Fruit fly (Drosophila melanogaster) S2 (cell line): Measurements from ENCODE around the gene CG18095.

Source experiments
- CG8478 ChIP-seq: fragments of >200 bp; optimal IDR thresholded peaks from 2 replicates; lab custom pipeline; 2018
- CTCF ChIP-seq, 2 experiments: fragments of >200 bp; optimal IDR thresholded peaks; 2 replicates each; lab custom pipeline; 2018

Gene CG18095

dm6 chr2L:14023136-14024050 lies 7.9 kb downstream of the CG18095 start:
- TF ChIP-seq CTCF (optimal IDR thresholded peaks at IDR 0.05; lab: Kevin White, UChicago), result no peak
- TF ChIP-seq CG8478, result no peak

DNA sequence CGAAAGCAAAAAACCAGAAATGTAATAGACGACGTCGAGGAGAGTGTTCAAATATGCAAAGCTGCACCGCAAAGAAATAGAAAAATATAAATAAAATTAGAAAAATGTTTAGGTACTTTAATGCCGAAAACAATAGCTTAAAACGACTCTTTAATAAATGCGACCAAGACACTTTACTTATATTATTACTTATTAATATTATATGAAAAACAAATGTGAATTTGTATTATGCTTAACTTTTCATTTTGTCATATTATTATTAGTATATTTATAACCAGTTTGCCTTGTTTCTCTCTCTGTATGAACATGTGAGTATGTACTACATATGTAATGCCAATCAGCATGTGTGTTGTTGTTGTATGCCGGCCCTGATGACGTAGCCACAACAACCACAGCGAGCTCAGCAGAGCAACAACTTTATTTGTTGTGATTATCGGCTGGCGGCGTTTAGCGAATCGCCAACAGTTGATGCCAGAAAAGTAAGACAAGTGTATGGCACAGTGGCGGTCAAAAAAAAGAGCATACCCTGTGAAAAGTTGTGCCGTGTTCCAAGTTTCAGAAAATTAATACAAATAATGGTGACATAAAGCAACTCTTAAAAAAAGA lies 9.1 kb downstream of the CG18095 start:
- TF ChIP-seq CTCF (optimal IDR thresholded peaks at IDR 0.05; lab: Kevin White, UChicago) (no peak), CG8478 (no peak)

dm6 chr2L:14021646-14022129 lies 9.7 kb downstream of the CG18095 start:
- TF ChIP-seq CTCF (optimal IDR thresholded peaks at IDR 0.05; lab: Kevin White, UChicago) (no peak), CG8478 (no peak)

- TF ChIP-seq CTCF (optimal IDR thresholded peaks at IDR 0.05; lab: Kevin White, UChicago), result no peak
- no peak for TF ChIP-seq CG8478
Observed at dm6 chr2L:14020875-14021643, 10.3 kb downstream of the CG18095 start.

DNA sequence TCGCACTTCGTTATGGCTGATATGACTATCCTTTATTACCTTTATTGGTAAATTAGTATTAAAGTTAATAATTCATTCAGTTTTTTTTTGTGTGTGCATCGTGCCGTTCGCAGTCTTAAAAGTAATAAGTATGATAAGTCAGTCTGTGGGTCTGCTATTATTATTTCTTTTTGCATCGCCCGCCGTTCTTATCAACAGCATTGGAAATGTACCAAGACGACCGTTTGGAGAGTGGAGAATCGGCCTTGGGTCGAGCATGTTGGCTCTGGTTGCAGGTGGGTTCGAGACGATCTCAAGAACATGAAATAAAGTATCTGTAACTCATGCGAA lies 10.8 kb downstream of the CG18095 start:
- TF ChIP-seq CG8478, result peak; percentile 28
- TF ChIP-seq CTCF (optimal IDR thresholded peaks at IDR 0.05; lab: Kevin White, UChicago), result no peak

- TF ChIP-seq CG8478, result no peak
- no peak for TF ChIP-seq CTCF (optimal IDR thresholded peaks at IDR 0.05; lab: Kevin White, UChicago)
Observed at dm6 chr2L:14020108-14020507, 11.2 kb downstream of the CG18095 start, which contains the start of gene NimC3. TSS of gene NimC3 (minus strand) at chr2L:14020208.

- TF ChIP-seq CTCF (optimal IDR thresholded peaks at IDR 0.05; lab: Kevin White, UChicago) (no peak), CG8478 (no peak)
Observed at dm6 chr2L:14019654-14020053, 11.7 kb downstream of the CG18095 start.

DNA sequence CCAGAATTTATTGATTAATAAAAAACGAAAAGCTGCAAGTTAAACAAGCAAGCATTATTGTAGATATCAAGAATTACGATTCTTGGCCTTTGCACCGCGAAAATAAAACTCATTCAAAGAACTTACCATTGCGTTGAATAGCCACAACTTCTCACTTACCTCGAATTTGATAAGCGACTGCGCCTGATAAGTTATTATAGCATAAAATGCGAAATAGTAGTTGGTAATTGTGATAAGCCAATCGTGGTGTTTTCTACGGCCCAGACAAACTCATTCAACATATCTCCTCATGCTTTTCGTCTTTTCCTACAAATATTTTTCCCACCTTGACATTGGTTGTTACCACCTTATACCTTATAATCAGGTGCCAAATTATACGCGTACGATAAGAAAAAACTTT lies 16.2 kb downstream of the CG18095 start:
- TF ChIP-seq CTCF (optimal IDR thresholded peaks at IDR 0.05; lab: Kevin White, UChicago) (no peak), CG8478 (no peak)

- TF ChIP-seq CG8478, result no peak
- no peak for TF ChIP-seq CTCF (optimal IDR thresholded peaks at IDR 0.05; lab: Kevin White, UChicago)
Observed at dm6 chr2L:14013478-14013877, 17.9 kb downstream of the CG18095 start.

DNA sequence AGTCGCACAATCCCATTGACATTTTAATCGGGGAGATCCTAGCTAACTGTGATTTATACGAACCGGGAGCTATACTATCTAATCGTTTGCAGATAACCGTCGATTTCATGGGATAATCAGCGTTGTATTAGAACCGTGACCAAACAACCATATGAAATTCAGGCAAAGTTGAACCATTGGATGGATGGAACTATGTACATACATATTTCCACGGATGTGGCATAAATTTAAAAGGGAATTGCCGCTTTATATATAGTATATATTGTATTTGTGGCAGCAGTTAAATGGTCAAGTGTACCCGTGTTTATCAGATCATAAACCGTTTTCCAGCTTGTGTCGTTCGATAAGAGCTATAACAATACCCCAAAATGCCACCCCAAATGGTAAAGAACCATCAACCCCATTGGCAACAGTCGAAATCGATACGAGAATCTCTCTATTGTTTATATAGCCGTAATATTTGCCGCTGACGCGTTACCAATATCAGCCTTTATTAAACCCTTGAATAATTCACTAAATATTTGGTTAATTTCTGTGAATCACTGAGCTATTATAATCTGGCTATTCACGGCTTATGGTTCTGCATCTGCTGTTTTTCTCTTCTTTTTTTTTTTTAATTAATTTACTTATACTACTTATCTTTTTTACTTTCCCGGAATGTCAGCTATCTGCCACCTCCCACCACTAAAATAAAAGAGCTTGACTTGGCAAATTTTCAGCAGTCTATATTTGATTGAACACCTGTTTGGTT lies 18.9 kb downstream of the CG18095 start, which contains the start of gene bgm:
bgm (plus strand) TSS at position 701 of the 751 bp plus-strand sequence.
- TF ChIP-seq CG8478 (no peak), CTCF (optimal IDR thresholded peaks at IDR 0.05; lab: Kevin White, UChicago) (no peak)

- TF ChIP-seq CG8478 (no peak), CTCF (optimal IDR thresholded peaks at IDR 0.05; lab: Kevin White, UChicago) (no peak)
Observed at dm6 chr2L:14011591-14012303, 19.6 kb downstream of the CG18095 start.

- TF ChIP-seq CTCF (optimal IDR thresholded peaks at IDR 0.05; lab: Kevin White, UChicago) (no peak), CG8478 (no peak)
Observed at dm6 chr2L:14010410-14010809, 20.9 kb downstream of the CG18095 start.

- TF ChIP-seq CG8478 (no peak), CTCF (optimal IDR thresholded peaks at IDR 0.05; lab: Kevin White, UChicago) (no peak)
Observed at dm6 chr2L:14007801-14008200, 23.5 kb downstream of the CG18095 start, which contains the start of gene CG42692. TSS of gene CG42692 (plus strand) at chr2L:14008101.

DNA sequence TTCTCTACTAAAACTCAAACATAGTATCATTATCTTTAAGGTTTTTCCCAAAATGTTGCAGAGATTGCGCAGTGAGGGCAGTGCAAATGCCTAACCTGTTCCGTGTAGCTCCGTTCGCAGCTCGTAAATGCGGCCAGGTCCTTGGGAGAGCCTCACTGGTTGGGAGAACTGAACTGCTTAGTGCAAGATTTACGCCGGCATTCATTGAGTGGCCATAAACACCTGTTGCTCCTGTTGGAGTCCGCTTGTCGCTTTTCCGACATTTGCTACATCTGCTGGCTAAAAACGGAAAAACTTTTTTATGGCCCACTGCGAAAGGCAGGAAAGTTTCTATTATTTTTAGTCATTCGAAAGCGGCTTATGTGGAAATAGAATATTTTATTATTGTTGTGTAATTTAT lies 29.5 kb downstream of the CG18095 start:
- TF ChIP-seq CTCF (optimal IDR thresholded peaks at IDR 0.05; lab: Kevin White, UChicago) (no peak), CG8478 (no peak)
